Worm (Caenorhabditis elegans) whole organism, early embryonic: ENCODE measurements around the gene ampd-1.

Experiments used
- F13C5.2 ChIP-seq: sonication (generic microtip); optimal IDR thresholded peaks from 2 replicates; lab custom pipeline; 2017; ENCODE audit warnings: mild to moderate bottlenecking, missing genetic modification characterization, inconsistent platforms, missing compliant biosample characterization
- ama-1 ChIP-seq: fragments of 150-350 bp; optimal IDR thresholded peaks from 2 replicates; lab custom pipeline; 2014
- ceh-13 ChIP-seq: fragments of 200-800 bp; sonication (Bioruptor generic); optimal IDR thresholded peaks from 2 replicates; lab custom pipeline; 2018; ENCODE audit warnings: mild to moderate bottlenecking, missing genetic modification characterization, missing compliant biosample characterization
- ceh-36 ChIP-seq: sonication (generic microtip); optimal IDR thresholded peaks from 2 replicates; lab custom pipeline; 2016; ENCODE audit warnings: missing genetic modification characterization, inconsistent platforms, missing compliant biosample characterization
- pes-1 ChIP-seq: fragments of 200-800 bp; sonication (Bioruptor generic); IDR thresholded peaks from 2 replicates; pipeline ENCODE4 v1.3.6; 2022; ENCODE audit warnings: missing genetic modification reagents, missing genetic modification characterization, missing compliant biosample characterization
- scrt-1 ChIP-seq: fragments of 200-800 bp; sonication (Bioruptor generic); IDR thresholded peaks from 2 replicates; pipeline ENCODE4 v1.3.6; 2022; ENCODE audit warnings: missing genetic modification characterization, missing compliant biosample characterization
- tbx-11 ChIP-seq: fragments of 200-800 bp; sonication (Bioruptor generic); IDR thresholded peaks from 2 replicates; pipeline ENCODE4 v1.3.6; 2022; ENCODE audit warnings: missing genetic modification characterization, missing compliant biosample characterization
- tra-4 ChIP-seq: sonication (generic microtip); optimal IDR thresholded peaks from 2 replicates; lab custom pipeline; 2017; ENCODE audit warnings: missing genetic modification characterization, missing compliant biosample characterization

ce11 chrII:5161102-5161501, 42.0 kb upstream of the ampd-1 start, which contains the start of gene C27D6.11:
- TF ChIP-seq tbx-11 (no peak), pes-1 (GFP tag; lab: Robert Waterston, UW) (no peak), tra-4 (tag; lab: Kevin White, UChicago) (no peak), F13C5.2 (tag; lab: Kevin White, UChicago) (no peak), ama-1 (lab: Kevin White, UChicago) (no peak), ceh-36 (tag; lab: Kevin White, UChicago) (no peak), ceh-13 (GFP tag; lab: Kevin White, UChicago) (no peak), scrt-1 (GFP tag; lab: Robert Waterston, UW) (no peak)
